Fruit fly (Drosophila melanogaster) whole organism, wandering third instar larva: ENCODE measurements around the gene Naa15-16.

Experiments
- Abd-B ChIP-seq: fragments of >200 bp; optimal IDR thresholded peaks from 2 replicates; lab custom pipeline; 2017; ENCODE audit warnings: missing biosample characterization, missing genetic modification characterization
- CG32264 ChIP-seq: fragments of 200-800 bp; sonication (Bioruptor generic); optimal IDR thresholded peaks from 2 replicates; lab custom pipeline; 2016; ENCODE audit warnings: missing biosample characterization, missing genetic modification characterization
- CG9705 ChIP-seq: fragments of 200-800 bp; sonication (Bioruptor generic); optimal IDR thresholded peaks from 2 replicates; lab custom pipeline; 2018; ENCODE audit warnings: missing biosample characterization, mild to moderate bottlenecking, missing genetic modification characterization
- CrebA ChIP-seq: fragments of 200-800 bp; sonication (Bioruptor generic); optimal IDR thresholded peaks from 2 replicates; lab custom pipeline; 2016; ENCODE audit warnings: missing biosample characterization, mild to moderate bottlenecking, missing genetic modification characterization, borderline replicate concordance
- Dfd ChIP-seq: fragments of >200 bp; optimal IDR thresholded peaks from 2 replicates; lab custom pipeline; 2017; ENCODE audit warnings: missing biosample characterization, missing genetic modification characterization
- Dif ChIP-seq: fragments of 200-275, 200-300 bp; sonication (Bioruptor generic); optimal IDR thresholded peaks from 2 replicates; lab custom pipeline; 2018; ENCODE audit warnings: missing biosample characterization, missing genetic modification characterization; ENCODE audit not compliant: partially characterized antibody
- GATAd ChIP-seq: sonication (Bioruptor generic); optimal IDR thresholded peaks from 2 replicates; lab custom pipeline; 2016; ENCODE audit warnings: missing biosample characterization, missing genetic modification characterization
- HLH106 ChIP-seq: fragments of 200-800 bp; optimal IDR thresholded peaks from 3 replicates; lab custom pipeline; 2019; ENCODE audit warnings: missing biosample characterization, mild to moderate bottlenecking, missing genetic modification characterization, moderate library complexity
- Hnf4 ChIP-seq: fragments of 200-800 bp; sonication (Bioruptor generic); optimal IDR thresholded peaks from 2 replicates; lab custom pipeline; 2016; ENCODE audit warnings: missing biosample characterization, mild to moderate bottlenecking, missing genetic modification characterization
- Hr78 ChIP-seq: fragments of >200 bp; optimal IDR thresholded peaks from 2 replicates; lab custom pipeline; 2017; ENCODE audit warnings: missing biosample characterization, missing genetic modification characterization
- Hr83 ChIP-seq: fragments of 200-300 bp; sonication (Bioruptor generic); optimal IDR thresholded peaks from 2 replicates; lab custom pipeline; 2016; ENCODE audit warnings: missing biosample characterization, mild to moderate bottlenecking, missing genetic modification characterization, moderate library complexity; ENCODE audit not compliant: poor library complexity, severe bottlenecking
- Jra ChIP-seq: sonication (Bioruptor generic); optimal IDR thresholded peaks from 2 replicates; lab custom pipeline; 2016; ENCODE audit warnings: missing biosample characterization, missing genetic modification characterization
- Mio ChIP-seq: sonication (Bioruptor generic); optimal IDR thresholded peaks from 2 replicates; lab custom pipeline; 2016; ENCODE audit warnings: missing biosample characterization, missing genetic modification characterization
- Myc ChIP-seq: fragments of >200 bp; optimal IDR thresholded peaks from 2 replicates; lab custom pipeline; 2017
- N ChIP-seq: fragments of >200 bp; optimal IDR thresholded peaks from 2 replicates; lab custom pipeline; 2018; ENCODE audit warnings: missing biosample characterization, missing external identifiers, missing genetic modification characterization
- OdsH ChIP-seq: fragments of 200-800 bp; sonication (Bioruptor generic); optimal IDR thresholded peaks from 2 replicates; lab custom pipeline; 2016; ENCODE audit warnings: missing biosample characterization, mild to moderate bottlenecking, missing genetic modification characterization
- Rel ChIP-seq, 2 experiments: fragments of 200-800 bp; sonication (Bioruptor generic) in 1 of 2; optimal IDR thresholded peaks; 2 replicates in 1 of 2; 3 replicates in 1 of 2; lab custom pipeline; 2016 to 2019; ENCODE audit warnings: mild to moderate bottlenecking in 2 of 2, missing biosample characterization in 2 of 2, missing genetic modification characterization in 2 of 2, moderate library complexity in 1 of 2
- Sp1 ChIP-seq: fragments of 200-800 bp; sonication (Bioruptor generic); optimal IDR thresholded peaks from 3 replicates; lab custom pipeline; 2019; ENCODE audit warnings: missing biosample characterization, mild to moderate bottlenecking, missing genetic modification characterization, moderate library complexity
- Vsx2 ChIP-seq: fragments of 200-300, 225-300 bp; sonication (Bioruptor generic); optimal IDR thresholded peaks from 2 replicates; lab custom pipeline; 2018; ENCODE audit warnings: missing biosample characterization, missing genetic modification characterization; ENCODE audit not compliant: partially characterized antibody
- br ChIP-seq: fragments of 200-800 bp; sonication (Bioruptor generic); optimal IDR thresholded peaks from 2 replicates; lab custom pipeline; 2016; ENCODE audit warnings: missing biosample characterization, missing genetic modification characterization
- dmrt93B ChIP-seq: fragments of 200-800 bp; sonication (Bioruptor generic); optimal IDR thresholded peaks from 2 replicates; lab custom pipeline; 2018; ENCODE audit warnings: missing biosample characterization, mild to moderate bottlenecking, missing genetic modification characterization
- dsf ChIP-seq: sonication (Bioruptor generic); optimal IDR thresholded peaks from 2 replicates; lab custom pipeline; 2016; ENCODE audit warnings: missing biosample characterization, missing genetic modification characterization, borderline replicate concordance
- ey ChIP-seq: fragments of 200-800 bp; sonication (Bioruptor generic); optimal IDR thresholded peaks from 2 replicates; lab custom pipeline; 2016; ENCODE audit warnings: missing biosample characterization, missing genetic modification characterization
- foxo ChIP-seq, 2 experiments: fragments of 200-800 bp; sonication (Bioruptor generic); optimal IDR thresholded peaks; 2 replicates in 1 of 2; 3 replicates in 1 of 2; lab custom pipeline; 2016 to 2017; ENCODE audit warnings: missing biosample characterization in 2 of 2, missing genetic modification characterization in 2 of 2
- fru ChIP-seq: fragments of 200-800 bp; sonication (Bioruptor generic); optimal IDR thresholded peaks from 3 replicates; lab custom pipeline; 2016; ENCODE audit warnings: missing biosample characterization, mild to moderate bottlenecking, missing genetic modification characterization
- h ChIP-seq: fragments of 200-800 bp; sonication (Bioruptor generic); optimal IDR thresholded peaks from 3 replicates; lab custom pipeline; 2016; ENCODE audit warnings: missing biosample characterization, mild to moderate bottlenecking, missing genetic modification characterization
- jim ChIP-seq: fragments of 175-275, 200-325 bp; sonication (Bioruptor generic); optimal IDR thresholded peaks from 2 replicates; lab custom pipeline; 2016; ENCODE audit warnings: missing biosample characterization, mild to moderate bottlenecking, missing genetic modification characterization
- lola ChIP-seq: fragments of >200 bp; optimal IDR thresholded peaks from 2 replicates; lab custom pipeline; 2017; ENCODE audit warnings: missing biosample characterization, missing genetic modification characterization
- pan ChIP-seq: fragments of >200 bp; optimal IDR thresholded peaks from 2 replicates; lab custom pipeline; 2017
- psq ChIP-seq: fragments of 200-800 bp; sonication (Bioruptor generic); optimal IDR thresholded peaks from 3 replicates; lab custom pipeline; 2017; ENCODE audit warnings: missing biosample characterization, mild to moderate bottlenecking, missing genetic modification characterization, moderate library complexity
- rgr ChIP-seq: fragments of 200-800 bp; sonication (Bioruptor generic); optimal IDR thresholded peaks from 3 replicates; lab custom pipeline; 2016; ENCODE audit warnings: missing biosample characterization, mild to moderate bottlenecking, missing genetic modification characterization
- sage ChIP-seq: fragments of 200-800 bp; sonication (Bioruptor generic); optimal IDR thresholded peaks from 2 replicates; lab custom pipeline; 2016; ENCODE audit warnings: missing biosample characterization, mild to moderate bottlenecking, missing genetic modification characterization
- sv ChIP-seq: fragments of 200-800 bp; sonication (Bioruptor generic); optimal IDR thresholded peaks from 3 replicates; lab custom pipeline; 2016; ENCODE audit warnings: missing biosample characterization, missing genetic modification characterization
- tai ChIP-seq: sonication (Bioruptor generic); optimal IDR thresholded peaks from 2 replicates; lab custom pipeline; 2016; ENCODE audit warnings: missing biosample characterization, missing genetic modification characterization
- usp ChIP-seq: fragments of >200 bp; optimal IDR thresholded peaks from 2 replicates; lab custom pipeline; 2017; ENCODE audit warnings: missing biosample characterization, missing genetic modification characterization
- woc ChIP-seq: sonication (Bioruptor generic); optimal IDR thresholded peaks from 2 replicates; lab custom pipeline; 2016; ENCODE audit warnings: missing biosample characterization, mild to moderate bottlenecking, missing genetic modification characterization

Gene Naa15-16

DNA sequence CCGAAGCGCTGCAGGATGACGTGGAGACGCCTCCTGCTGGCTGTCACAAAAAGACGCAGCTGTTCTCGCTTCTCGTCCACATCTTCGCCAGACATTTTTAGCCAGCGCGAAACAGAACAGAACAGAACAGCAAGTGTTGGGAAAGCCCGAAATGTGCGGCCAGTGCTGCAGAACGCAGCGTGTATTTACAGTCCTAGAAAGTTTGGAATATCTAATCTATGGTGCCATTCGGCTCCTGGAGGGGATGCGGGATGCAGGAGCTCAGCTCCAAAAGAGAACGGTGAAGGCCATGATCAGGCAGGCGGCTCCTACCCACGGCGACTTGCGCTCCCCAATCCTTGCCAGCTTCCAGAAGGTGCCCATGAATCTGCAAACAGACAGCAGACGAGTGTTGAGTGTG, 14.5 kb downstream of the Naa15-16 start, which contains the start of gene CG12204 (continued):
- TF ChIP-seq dmrt93B (no peak), Dif (GFP tag; lab: Kevin White, UChicago) (no peak), Myc (no peak), fru (GFP tag; lab: Kevin White, UChicago) (no peak), ey (peak; percentile 13), br (GFP tag; lab: Kevin White, UChicago) (no peak), foxo (GFP tag; optimal IDR thresholded peaks at IDR 0.05; lab: Kevin White, UChicago) (no peak), Mio (GFP tag; lab: Kevin White, UChicago) (no peak)

DNA sequence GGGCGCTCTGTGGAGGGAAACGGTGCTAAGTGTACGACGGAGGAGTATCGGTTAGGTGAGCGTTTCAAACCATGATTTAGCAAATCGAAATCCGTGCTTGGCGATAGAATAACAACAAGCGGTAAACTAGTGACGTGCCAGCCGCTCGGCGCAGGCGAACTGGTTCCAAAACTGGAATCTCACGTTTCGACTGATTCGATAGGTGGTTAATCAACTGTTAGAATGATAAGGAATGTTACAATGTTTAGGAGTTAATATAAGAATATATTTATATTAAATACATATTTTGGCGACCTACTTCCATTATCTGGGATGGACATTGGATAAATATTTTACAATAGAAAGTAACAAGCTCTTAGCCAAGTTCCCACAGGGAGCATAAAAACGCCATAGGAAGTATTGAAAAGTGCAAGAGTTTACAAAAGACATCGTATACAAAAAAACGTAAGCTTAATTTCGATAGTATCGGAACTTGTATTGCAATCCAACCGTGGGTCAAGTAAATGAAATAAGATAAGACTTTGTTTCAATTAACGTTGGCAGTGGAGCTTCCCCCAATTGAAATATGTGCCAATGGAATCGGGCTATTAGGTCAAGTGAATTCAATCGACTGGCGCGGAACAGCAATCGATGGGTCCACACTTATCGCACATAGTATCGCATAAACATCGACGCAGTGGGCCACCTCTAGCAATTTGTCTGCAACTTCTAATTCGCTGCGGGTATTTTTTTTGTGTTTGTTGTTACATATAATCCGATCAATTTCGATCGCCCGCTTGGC, 15.2 kb downstream of the Naa15-16 start, which contains the start of the genes ksh, CG14200 and Pfrx:
Gene ksh (minus strand): TSS at position 163 of the 781 bp plus-strand sequence.
Gene CG14200 (plus strand): TSS at position 676 of the 781 bp plus-strand sequence.
Gene Pfrx (plus strand): TSS at position 676 of the 781 bp plus-strand sequence.
- TF ChIP-seq CG9705 (GFP tag; lab: Kevin White, UChicago) = no peak
- no peak for TF ChIP-seq Dfd
- TF ChIP-seq pan = no peak
- TF ChIP-seq rgr (GFP tag; lab: Kevin White, UChicago) = no peak
- TF ChIP-seq CrebA (GFP tag; lab: Kevin White, UChicago) = no peak
- TF ChIP-seq GATAd (GFP tag; lab: Kevin White, UChicago) = no peak
- no peak for TF ChIP-seq tai (GFP tag; lab: Kevin White, UChicago)
- no peak for TF ChIP-seq jim (GFP tag; lab: Kevin White, UChicago)
- TF ChIP-seq N (GFP tag; lab: Kevin White, UChicago) = peak; percentile 86
- TF ChIP-seq h (GFP tag; lab: Kevin White, UChicago) = no peak
- TF ChIP-seq br (GFP tag; lab: Kevin White, UChicago) = no peak
- peak; percentile 82 for TF ChIP-seq lola (GFP tag; lab: Kevin White, UChicago)
- TF ChIP-seq dmrt93B = no peak
- no peak for TF ChIP-seq usp (GFP tag; lab: Kevin White, UChicago)
- TF ChIP-seq fru (GFP tag; lab: Kevin White, UChicago) = no peak
- peak; percentile 47 for TF ChIP-seq Hr78 (GFP tag; lab: Kevin White, UChicago)
- no peak for TF ChIP-seq Mio (GFP tag; lab: Kevin White, UChicago)
- no peak for TF ChIP-seq Vsx2 (GFP tag; lab: Kevin White, UChicago)
- no peak for TF ChIP-seq Rel (GFP tag; optimal IDR thresholded peaks at IDR 0.05; lab: Kevin White, UChicago)
- TF ChIP-seq Rel (tag; optimal IDR thresholded peaks at IDR 0.05; lab: Kevin White, UChicago) = no peak
- no peak for TF ChIP-seq foxo (GFP tag; optimal IDR thresholded peaks at IDR 0.05; lab: Kevin White, UChicago)
- no peak for TF ChIP-seq Jra (GFP tag; lab: Kevin White, UChicago)
- TF ChIP-seq sage (GFP tag; lab: Kevin White, UChicago) = no peak
- TF ChIP-seq CG32264 = no peak
- no peak for TF ChIP-seq Sp1 (GFP tag; lab: Kevin White, UChicago)
- TF ChIP-seq Hr83 = peak; percentile 24
- no peak for TF ChIP-seq OdsH (GFP tag; lab: Kevin White, UChicago)
- no peak for TF ChIP-seq psq (GFP tag; lab: Kevin White, UChicago)
- no peak for TF ChIP-seq woc (GFP tag; lab: Kevin White, UChicago)
- no peak for TF ChIP-seq ey
- no peak for TF ChIP-seq Abd-B (GFP tag; lab: Kevin White, UChicago)
- no peak for TF ChIP-seq dsf
- TF ChIP-seq HLH106 (tag; lab: Kevin White, UChicago) = peak; percentile 0
- TF ChIP-seq sv (GFP tag; lab: Kevin White, UChicago) = no peak
- no peak for TF ChIP-seq Hnf4 (GFP tag; lab: Kevin White, UChicago)
